Worm (Caenorhabditis elegans): ENCODE data around the gene lron-4.

Gene lron-4

ce11 chrII:8128273-8129039 is 16.5 kb upstream of the lron-4 start (continued):
- TF ChIP-seq ceh-20 (GFP tag; IDR thresholded peaks at IDR 0.05) (peak; percentile 53; the same call in 1 of the 2 replicates), ZK337.2 (GFP tag; IDR thresholded peaks at IDR 0.05) (no peak), dve-1 (tag; optimal IDR thresholded peaks at IDR 0.05; ENCODE audit: insufficient read depth) (peak; percentile 65), dmd-6 (GFP tag; IDR thresholded peaks at IDR 0.05) (peak; percentile 69), ces-1 (GFP tag; optimal IDR thresholded peaks at IDR 0.05) (no peak), gei-8 (GFP tag; optimal IDR thresholded peaks at IDR 0.05) (no peak), ztf-11 (tag; optimal IDR thresholded peaks at IDR 0.05) (no peak), saeg-2 (GFP tag; IDR thresholded peaks at IDR 0.05) (no peak), mxl-3 (GFP tag; optimal IDR thresholded peaks at IDR 0.05) (peak; percentile 74), unc-62 (GFP tag; optimal IDR thresholded peaks at IDR 0.05 in 1 of 2) (peak in 1 of 2 experiments; percentile 96), unc-62 (tag; optimal IDR thresholded peaks at IDR 0.05) (no peak), hmg-1.1 (GFP tag; IDR thresholded peaks at IDR 0.05) (peak; percentile 57), Y5F2A.4 (GFP tag; optimal IDR thresholded peaks at IDR 0.05) (no peak), hlh-11 (tag; optimal IDR thresholded peaks at IDR 0.05) (peak; percentile 72), lin-1 (GFP tag; IDR thresholded peaks at IDR 0.05) (0 out of 2 replicates have a peak, but pooled peaks have one; percentile 33), ceh-28 (tag; optimal IDR thresholded peaks at IDR 0.05) (no peak), lin-39 (tag; optimal IDR thresholded peaks at IDR 0.05) (no peak), F26F4.8 (GFP tag; conservative IDR thresholded peaks at IDR 0.05) (no peak), nhr-11 (tag; optimal IDR thresholded peaks at IDR 0.05) (no peak), snpc-4 (tag; optimal IDR thresholded peaks at IDR 0.05) (no peak), hlh-30 (tag; optimal IDR thresholded peaks at IDR 0.05; ENCODE audit: insufficient read depth) (peak; percentile 93)

ce11 chrII:8127794-8128193 is 15.8 kb upstream of the lron-4 start:
- TF ChIP-seq Y48G9A.11 (GFP tag; IDR thresholded peaks at IDR 0.05): no peak
- no peak for TF ChIP-seq set-16 (GFP tag; IDR thresholded peaks at IDR 0.05)
- TF ChIP-seq vab-7 (GFP tag; IDR thresholded peaks at IDR 0.05): no peak
- no peak for TF ChIP-seq ceh-44 (GFP tag; IDR thresholded peaks at IDR 0.05)

- TF ChIP-seq tra-1 (GFP tag; IDR thresholded peaks at IDR 0.05) (no peak), T26A8.4 (GFP tag; IDR thresholded peaks at IDR 0.05) (no peak), nhr-102 (tag; optimal IDR thresholded peaks at IDR 0.05) (peak; percentile 5), hlh-30 (tag; optimal IDR thresholded peaks at IDR 0.05; ENCODE audit: insufficient read depth) (peak; percentile 3), nhr-237 (tag; optimal IDR thresholded peaks at IDR 0.05) (no peak), hlh-11 (tag; optimal IDR thresholded peaks at IDR 0.05) (peak; percentile 77), aly-2 (tag; optimal IDR thresholded peaks at IDR 0.05) (no peak), mdl-1 (tag; optimal IDR thresholded peaks at IDR 0.05) (no peak), madf-9 (GFP tag; conservative IDR thresholded peaks at IDR 0.05) (no peak), F10B5.3 (tag; optimal IDR thresholded peaks at IDR 0.05) (no peak), daf-8 (GFP tag; IDR thresholded peaks at IDR 0.05) (no peak), nhr-10 (tag; optimal IDR thresholded peaks at IDR 0.05) (peak; percentile 4), zip-11 (GFP tag; IDR thresholded peaks at IDR 0.05) (no peak), mes-2 (tag; optimal IDR thresholded peaks at IDR 0.05; ENCODE audit: poor library complexity, severe bottlenecking) (peak; percentile 54), hif-1 (tag; optimal IDR thresholded peaks at IDR 0.05) (no peak), duxl-1 (tag; optimal IDR thresholded peaks at IDR 0.05; ENCODE audit: poor library complexity) (peak; percentile 22), pqm-1 (tag; optimal IDR thresholded peaks at IDR 0.05) (peak; percentile 97), skn-1 (tag; optimal IDR thresholded peaks at IDR 0.05) (no peak), F44E2.7 (GFP tag; IDR thresholded peaks at IDR 0.05) (no peak), lin-1 (GFP tag; IDR thresholded peaks at IDR 0.05) (no peak), lsy-2 (tag; optimal IDR thresholded peaks at IDR 0.05) (peak in 1 of 2 experiments; percentile 30), egl-43 (GFP tag; IDR thresholded peaks at IDR 0.05) (no peak), mep-1 (tag; optimal IDR thresholded peaks at IDR 0.05) (peak; percentile 29), zfp-2 (tag; optimal IDR thresholded peaks at IDR 0.05) (no peak), saeg-2 (GFP tag; IDR thresholded peaks at IDR 0.05) (no peak), spr-3 (GFP tag; optimal IDR thresholded peaks at IDR 0.05) (no peak), tag-97 (GFP tag; IDR thresholded peaks at IDR 0.05) (no peak)
Measured at ce11 chrII:8127290-8127689, 15.3 kb upstream of the lron-4 start.
